Worm (Caenorhabditis elegans) whole organism, midembryonic: ENCODE measurements around the gene F53E4.2.
"Not testable (repeated sequence)": the region's sequence is repeated elsewhere in the genome, so short reads cannot be mapped to it uniquely, and the experiment has no call there.

Experiments
- T22C8.4 ChIP-seq: fragments of 200-800 bp; sonication (Bioruptor generic); IDR thresholded peaks from 2 replicates; pipeline ENCODE4 v1.3.6; 2022; ENCODE audit warnings: missing genetic modification characterization, missing compliant biosample characterization
- cog-1 ChIP-seq: sonication (generic microtip); optimal IDR thresholded peaks from 2 replicates; lab custom pipeline; 2016; ENCODE audit warnings: missing genetic modification characterization, missing compliant biosample characterization
- flt-1 ChIP-seq: fragments of 200-800 bp; sonication (Bioruptor generic); IDR thresholded peaks from 2 replicates; pipeline ENCODE4 v1.3.6; 2022; ENCODE audit warnings: missing genetic modification characterization, missing compliant biosample characterization
- klf-2 ChIP-seq: fragments of 200-800 bp; sonication (Bioruptor generic); conservative IDR thresholded peaks from 2 replicates; pipeline ENCODE4 v1.3.6; 2022; ENCODE audit warnings: missing genetic modification reagents, missing genetic modification characterization, missing compliant biosample characterization
- med-1 ChIP-seq: sonication (generic microtip); optimal IDR thresholded peaks from 2 replicates; lab custom pipeline; 2017; ENCODE audit warnings: missing genetic modification characterization, mild to moderate bottlenecking, missing compliant biosample characterization, antibody characterized with exemption, missing genetic modification reagents; ENCODE audit not compliant: insufficient read depth
- ref-1 ChIP-seq: fragments of 200-800 bp; sonication (Bioruptor generic); conservative IDR thresholded peaks from 2 replicates; pipeline ENCODE4 v1.3.6; 2022; ENCODE audit warnings: missing genetic modification reagents, missing genetic modification characterization, missing compliant biosample characterization
- tab-1 ChIP-seq: fragments of 200-800 bp; sonication (Bioruptor generic); IDR thresholded peaks from 2 replicates; pipeline ENCODE4 v1.3.6; 2022; ENCODE audit warnings: missing genetic modification characterization, missing compliant biosample characterization
- ztf-23 ChIP-seq: fragments of 200-800 bp; sonication (Bioruptor generic); IDR thresholded peaks from 2 replicates; pipeline ENCODE4 v1.3.6; 2022; ENCODE audit warnings: missing genetic modification reagents, missing genetic modification characterization, missing compliant biosample characterization
- ztf-29 ChIP-seq: fragments of 200-800 bp; sonication (Bioruptor generic); IDR thresholded peaks from 2 replicates; pipeline ENCODE4 v1.3.6; 2022; ENCODE audit warnings: missing genetic modification reagents, missing genetic modification characterization, missing compliant biosample characterization

Gene F53E4.2

ce11 chrV:15643192-15643591 lies 11.0 kb upstream of the F53E4.2 start, which contains the start of gene C55A1.4:
Gene C55A1.4, minus strand, starts transcription at chrV:15643292.
- TF ChIP-seq ztf-29; tab-1; ztf-23 (GFP tag; lab: Robert Waterston, UW): not testable (repeated sequence)

- TF ChIP-seq ztf-29 (no peak), ref-1 (GFP tag; lab: Robert Waterston, UW) (no peak)
Observed at ce11 chrV:15644575-15644974, 9.6 kb upstream of the F53E4.2 start, which contains the start of gene str-23. Gene str-23, plus strand, starts transcription at chrV:15644875.

ce11 chrV:15647536-15648085 lies 6.6 kb upstream of the F53E4.2 start, which contains the start of the genes C55A1.7 and C55A1.6:
Gene C55A1.7, minus strand, starts transcription at chrV:15647636.
Gene C55A1.6, plus strand, starts transcription at chrV:15648035.
- TF ChIP-seq med-1 (GFP tag; lab: Kevin White, UChicago); tab-1; ztf-23 (GFP tag; lab: Robert Waterston, UW): not testable (repeated sequence)

ce11 chrV:15650167-15650566 lies 4.1 kb upstream of the F53E4.2 start, which contains the start of gene sru-42:
Gene sru-42, plus strand, starts transcription at chrV:15650467.
- TF ChIP-seq ref-1 (GFP tag; lab: Robert Waterston, UW): no peak
- TF ChIP-seq med-1 (GFP tag; lab: Kevin White, UChicago): no peak
- no peak for TF ChIP-seq ztf-23 (GFP tag; lab: Robert Waterston, UW)
- no peak for TF ChIP-seq cog-1
- no peak for TF ChIP-seq ztf-29
- no peak for TF ChIP-seq klf-2 (GFP tag; lab: Robert Waterston, UW)
- TF ChIP-seq T22C8.4 (GFP tag; lab: Robert Waterston, UW): no peak
- no peak for TF ChIP-seq flt-1 (GFP tag; lab: Robert Waterston, UW)
- TF ChIP-seq tab-1: no peak

- TF ChIP-seq ref-1 (GFP tag; lab: Robert Waterston, UW): no peak
- no peak for TF ChIP-seq ztf-23 (GFP tag; lab: Robert Waterston, UW)
- no peak for TF ChIP-seq med-1 (GFP tag; lab: Kevin White, UChicago)
- TF ChIP-seq T22C8.4 (GFP tag; lab: Robert Waterston, UW): no peak
- TF ChIP-seq klf-2 (GFP tag; lab: Robert Waterston, UW): no peak
- no peak for TF ChIP-seq cog-1
- no peak for TF ChIP-seq flt-1 (GFP tag; lab: Robert Waterston, UW)
- TF ChIP-seq tab-1: no peak
- TF ChIP-seq ztf-29: no peak
Observed at ce11 chrV:15652147-15652546, 2.1 kb upstream of the F53E4.2 start.

ce11 chrV:15658262-15659060 lies 4.2 kb downstream of the F53E4.2 start:
- TF ChIP-seq tab-1 (no peak), ztf-29 (no peak), flt-1 (GFP tag; lab: Robert Waterston, UW) (no peak), T22C8.4 (GFP tag; lab: Robert Waterston, UW) (no peak), cog-1 (no peak), ref-1 (GFP tag; lab: Robert Waterston, UW) (no peak), ztf-23 (GFP tag; lab: Robert Waterston, UW) (no peak), klf-2 (GFP tag; lab: Robert Waterston, UW) (no peak), med-1 (GFP tag; lab: Kevin White, UChicago) (no peak)

- TF ChIP-seq tab-1 (no peak), med-1 (GFP tag; lab: Kevin White, UChicago) (no peak), cog-1 (no peak), ref-1 (GFP tag; lab: Robert Waterston, UW) (no peak), klf-2 (GFP tag; lab: Robert Waterston, UW) (no peak), ztf-29 (no peak)
Observed at ce11 chrV:15661003-15661402, 6.8 kb downstream of the F53E4.2 start.

ce11 chrV:15661580-15661979 lies 7.4 kb downstream of the F53E4.2 start:
- TF ChIP-seq flt-1 (GFP tag; lab: Robert Waterston, UW) (no peak), klf-2 (GFP tag; lab: Robert Waterston, UW) (no peak), T22C8.4 (GFP tag; lab: Robert Waterston, UW) (no peak), med-1 (GFP tag; lab: Kevin White, UChicago) (no peak), ref-1 (GFP tag; lab: Robert Waterston, UW) (no peak), ztf-23 (GFP tag; lab: Robert Waterston, UW) (no peak), cog-1 (no peak), tab-1 (no peak), ztf-29 (no peak)

- TF ChIP-seq tab-1: no peak
Observed at ce11 chrV:15664053-15664661, 9.9 kb downstream of the F53E4.2 start.

ce11 chrV:15666718-15667117 lies 12.5 kb downstream of the F53E4.2 start:
- TF ChIP-seq ref-1 (GFP tag; lab: Robert Waterston, UW): no peak
- no peak for TF ChIP-seq med-1 (GFP tag; lab: Kevin White, UChicago)
- no peak for TF ChIP-seq tab-1
- TF ChIP-seq cog-1: no peak
- TF ChIP-seq klf-2 (GFP tag; lab: Robert Waterston, UW): no peak
- no peak for TF ChIP-seq T22C8.4 (GFP tag; lab: Robert Waterston, UW)
- TF ChIP-seq ztf-29: no peak
- TF ChIP-seq flt-1 (GFP tag; lab: Robert Waterston, UW): no peak
- TF ChIP-seq ztf-23 (GFP tag; lab: Robert Waterston, UW): no peak
